Worm (Caenorhabditis elegans) whole organism, L1 larva: ENCODE results near the gene Y57G7A.1.

ENCODE experiments used
- C04F5.9 ChIP-seq: sonication (generic microtip); optimal IDR thresholded peaks from 2 replicates; lab custom pipeline; 2016; ENCODE audit warnings: missing genetic modification characterization, missing compliant biosample characterization
- C16A3.4 ChIP-seq: fragments of 150-350 bp; optimal IDR thresholded peaks from 2 replicates; lab custom pipeline; 2014; ENCODE audit warnings: missing biosample characterization, missing genetic modification characterization
- Y116A8C.19 ChIP-seq: sonication (generic microtip); optimal IDR thresholded peaks from 2 replicates; lab custom pipeline; 2016; ENCODE audit warnings: missing compliant biosample characterization, missing genetic modification characterization, borderline replicate concordance
- aly-2 ChIP-seq: fragments of 150-350 bp; optimal IDR thresholded peaks from 2 replicates; lab custom pipeline; 2014; ENCODE audit warnings: missing biosample characterization, missing genetic modification characterization
- blmp-1 ChIP-seq: fragments of 150-350 bp; optimal IDR thresholded peaks from 2 replicates; lab custom pipeline; 2014; ENCODE audit warnings: missing biosample characterization, missing genetic modification characterization
- ceh-63 ChIP-seq: fragments of 200-800 bp; sonication (Bioruptor generic); optimal IDR thresholded peaks from 2 replicates; lab custom pipeline; 2018; ENCODE audit warnings: mild to moderate bottlenecking, missing genetic modification characterization, missing compliant biosample characterization
- ceh-8 ChIP-seq: fragments of 200-800 bp; sonication (Bioruptor generic); optimal IDR thresholded peaks from 2 replicates; lab custom pipeline; 2018; ENCODE audit warnings: mild to moderate bottlenecking, missing genetic modification characterization, moderate library complexity, missing compliant biosample characterization
- ceh-82 ChIP-seq, 3 experiments: fragments of 150-350 bp in 1 of 3; sonication (generic microtip) in 2 of 3; optimal IDR thresholded peaks; 2 replicates each; lab custom pipeline; 2014 to 2017; ENCODE audit warnings: missing biosample characterization in 3 of 3, missing genetic modification characterization in 3 of 3
- dpl-1 ChIP-seq, 3 experiments: fragments of 150-350 bp in 2 of 3; sonication (generic microtip) in 1 of 3; optimal IDR thresholded peaks; 2 replicates each; lab custom pipeline; 2014 to 2017; ENCODE audit warnings: missing biosample characterization in 3 of 3, missing genetic modification characterization in 3 of 3, missing genetic modification reagents in 3 of 3
- dsc-1 ChIP-seq: sonication (generic microtip); optimal IDR thresholded peaks from 2 replicates; lab custom pipeline; 2016; ENCODE audit warnings: mild to moderate bottlenecking, missing genetic modification characterization, missing compliant biosample characterization
- efl-1 ChIP-seq, 4 experiments: fragments of 150-350 bp; optimal IDR thresholded peaks in 3 of 4; peaks in 1 of 4; 1 replicate in 1 of 4; 2 replicates in 3 of 4; lab custom pipeline; 2014; ENCODE audit warnings: missing biosample characterization in 2 of 4, missing genetic modification characterization in 2 of 4, missing genetic modification reagents in 2 of 4
- egl-13 ChIP-seq: sonication (generic microtip); optimal IDR thresholded peaks from 2 replicates; lab custom pipeline; 2016; ENCODE audit warnings: missing genotype, missing genetic modification reagents, missing genetic modification characterization, missing compliant biosample characterization
- fkh-10 ChIP-seq: sonication (generic microtip); optimal IDR thresholded peaks from 2 replicates; lab custom pipeline; 2017; ENCODE audit warnings: missing biosample characterization, missing genetic modification reagents, missing genetic modification characterization
- fkh-4 ChIP-seq: sonication (generic microtip); optimal IDR thresholded peaks from 2 replicates; lab custom pipeline; 2016; ENCODE audit warnings: missing compliant biosample characterization, missing genetic modification characterization, borderline replicate concordance
- fkh-8 ChIP-seq: sonication (generic microtip); optimal IDR thresholded peaks from 2 replicates; lab custom pipeline; 2016; ENCODE audit warnings: mild to moderate bottlenecking, missing genetic modification characterization, missing compliant biosample characterization
- grh-1 ChIP-seq: fragments of 200-800 bp; sonication (Bioruptor generic); IDR thresholded peaks from 2 replicates; pipeline ENCODE4 v1.3.6; 2022; ENCODE audit warnings: missing genetic modification reagents, missing genetic modification characterization, missing compliant biosample characterization
- hlh-17 ChIP-seq: fragments of 200-800 bp; sonication (Bioruptor generic); optimal IDR thresholded peaks from 2 replicates; lab custom pipeline; 2018; ENCODE audit warnings: missing genetic modification characterization, mild to moderate bottlenecking, missing compliant biosample characterization, moderate library complexity, borderline replicate concordance
- hlh-4 ChIP-seq: sonication (generic microtip); optimal IDR thresholded peaks from 2 replicates; lab custom pipeline; 2016; ENCODE audit warnings: mild to moderate bottlenecking, missing genetic modification characterization, missing compliant biosample characterization
- isw-1 ChIP-seq: fragments of 200-800 bp; sonication (Bioruptor generic); IDR thresholded peaks from 2 replicates; pipeline ENCODE4 v1.3.6; 2022; ENCODE audit warnings: missing genetic modification characterization, missing compliant biosample characterization
- jun-1 ChIP-seq: fragments of 150-350 bp; optimal IDR thresholded peaks from 2 replicates; lab custom pipeline; 2014; ENCODE audit warnings: missing biosample characterization, missing genetic modification reagents, missing genetic modification characterization
- lin-13 ChIP-seq: fragments of 150-350 bp; optimal IDR thresholded peaks from 2 replicates; lab custom pipeline; 2014; ENCODE audit warnings: missing biosample characterization, missing genetic modification reagents, missing genetic modification characterization
- lin-14 ChIP-seq: fragments of 200-800 bp; sonication (Bioruptor generic); optimal IDR thresholded peaks from 2 replicates; lab custom pipeline; 2018; ENCODE audit warnings: mild to moderate bottlenecking, missing genetic modification characterization, moderate library complexity, missing compliant biosample characterization
- lin-35 ChIP-seq, 2 experiments: fragments of 150-350 bp; optimal IDR thresholded peaks; 2 replicates each; lab custom pipeline; 2014; ENCODE audit warnings: missing biosample characterization in 2 of 2, missing genetic modification characterization in 2 of 2, missing genetic modification reagents in 2 of 2
- lin-39 ChIP-seq: fragments of 150-350 bp; optimal IDR thresholded peaks from 2 replicates; lab custom pipeline; 2014; ENCODE audit warnings: missing biosample characterization, missing genetic modification reagents, missing genetic modification characterization
- mab-9 ChIP-seq: fragments of 200-800 bp; sonication (Bioruptor generic); IDR thresholded peaks from 2 replicates; pipeline ENCODE4 v1.3.6; 2022; ENCODE audit warnings: missing genetic modification reagents, missing genetic modification characterization, missing compliant biosample characterization
- mef-2 ChIP-seq: fragments of 150-350 bp; optimal IDR thresholded peaks from 2 replicates; lab custom pipeline; 2014; ENCODE audit warnings: missing biosample characterization, missing genetic modification characterization
- nhr-11 ChIP-seq: fragments of 150-350 bp; optimal IDR thresholded peaks from 2 replicates; lab custom pipeline; 2014; ENCODE audit warnings: missing biosample characterization, missing genetic modification characterization
- nhr-12 ChIP-seq: sonication (generic microtip); optimal IDR thresholded peaks from 2 replicates; lab custom pipeline; 2017; ENCODE audit warnings: missing biosample characterization, missing genetic modification characterization
- nhr-20 ChIP-seq: sonication (generic microtip); optimal IDR thresholded peaks from 2 replicates; lab custom pipeline; 2016; ENCODE audit warnings: mild to moderate bottlenecking, missing genetic modification characterization, missing compliant biosample characterization
- nhr-237 ChIP-seq: fragments of 150-350 bp; optimal IDR thresholded peaks from 2 replicates; lab custom pipeline; 2014; ENCODE audit warnings: missing biosample characterization, missing genetic modification characterization
- nhr-28 ChIP-seq: fragments of 150-350 bp; optimal IDR thresholded peaks from 2 replicates; lab custom pipeline; 2014; ENCODE audit warnings: missing biosample characterization, missing genetic modification characterization
- nhr-47 ChIP-seq: sonication (generic microtip); optimal IDR thresholded peaks from 2 replicates; lab custom pipeline; 2016; ENCODE audit warnings: mild to moderate bottlenecking, missing genetic modification characterization, moderate library complexity, missing compliant biosample characterization
- nhr-71 ChIP-seq: sonication (generic microtip); optimal IDR thresholded peaks from 2 replicates; lab custom pipeline; 2016; ENCODE audit warnings: mild to moderate bottlenecking, missing genetic modification characterization, moderate library complexity, missing compliant biosample characterization
- nhr-77 ChIP-seq: fragments of 150-350 bp; optimal IDR thresholded peaks from 2 replicates; lab custom pipeline; 2014; ENCODE audit warnings: missing biosample characterization, missing genetic modification characterization
- nhr-85 ChIP-seq: sonication (generic microtip); peaks from one replicate; lab custom pipeline; 2016; ENCODE audit warnings: missing genetic modification characterization, inconsistent platforms, missing compliant biosample characterization
- pax-3 ChIP-seq: fragments of 200-800 bp; sonication (Bioruptor generic); optimal IDR thresholded peaks from 2 replicates; lab custom pipeline; 2018; ENCODE audit warnings: mild to moderate bottlenecking, missing genetic modification characterization, moderate library complexity, missing compliant biosample characterization
- pqm-1 ChIP-seq: sonication (generic microtip); optimal IDR thresholded peaks from 3 replicates; lab custom pipeline; 2017; ENCODE audit warnings: missing biosample characterization, missing genetic modification characterization
- snpc-4 ChIP-seq: fragments of 150-350 bp; optimal IDR thresholded peaks from 2 replicates; lab custom pipeline; 2014; ENCODE audit warnings: missing biosample characterization, missing genetic modification characterization
- snu-23 ChIP-seq: sonication (generic microtip); optimal IDR thresholded peaks from 2 replicates; lab custom pipeline; 2016; ENCODE audit warnings: missing genetic modification characterization, missing compliant biosample characterization
- sup-37 ChIP-seq: fragments of 200-800 bp; sonication (Bioruptor generic); optimal IDR thresholded peaks from 2 replicates; lab custom pipeline; 2018; ENCODE audit warnings: mild to moderate bottlenecking, missing genetic modification characterization, missing compliant biosample characterization
- swsn-7 ChIP-seq: sonication (generic microtip); optimal IDR thresholded peaks from 2 replicates; lab custom pipeline; 2016; ENCODE audit warnings: missing genetic modification characterization, missing compliant biosample characterization
- tbx-2 ChIP-seq: sonication (generic microtip); optimal IDR thresholded peaks from 2 replicates; lab custom pipeline; 2016; ENCODE audit warnings: missing genetic modification characterization, missing compliant biosample characterization
- unc-30 ChIP-seq: sonication (generic microtip); optimal IDR thresholded peaks from 2 replicates; lab custom pipeline; 2017; ENCODE audit warnings: missing biosample characterization, missing genetic modification characterization
- unc-62 ChIP-seq: fragments of 150-350 bp; optimal IDR thresholded peaks from 2 replicates; lab custom pipeline; 2014; ENCODE audit warnings: missing biosample characterization, missing genetic modification reagents, missing genetic modification characterization
- unc-86 ChIP-seq: sonication (generic microtip); optimal IDR thresholded peaks from 2 replicates; lab custom pipeline; 2016; ENCODE audit warnings: missing genetic modification characterization, missing compliant biosample characterization
- unc-98 ChIP-seq: fragments of 200-800 bp; sonication (Bioruptor generic); IDR thresholded peaks from 2 replicates; pipeline ENCODE4 v1.3.6; 2022; ENCODE audit warnings: missing genetic modification characterization, missing compliant biosample characterization
- vab-15 ChIP-seq: sonication (generic microtip); optimal IDR thresholded peaks from 2 replicates; lab custom pipeline; 2017; ENCODE audit warnings: missing genotype, mild to moderate bottlenecking, missing genetic modification characterization, missing compliant biosample characterization
- zip-4 ChIP-seq: fragments of 200-800 bp; sonication (Bioruptor generic); optimal IDR thresholded peaks from 2 replicates; lab custom pipeline; 2018; ENCODE audit warnings: mild to moderate bottlenecking, missing genetic modification characterization, moderate library complexity, missing compliant biosample characterization

Y57G7A.1 gene

ce11 chrII:1309892-1310516, 11.7 kb downstream of the Y57G7A.1 start, which contains the start of the genes alh-6 and fcho-1 (continued):
- peak; percentile 24 to 27 for TF ChIP-seq efl-1 (optimal IDR thresholded peaks at IDR 0.05; lab: Kevin White, UChicago)
- TF ChIP-seq efl-1 (GFP tag; optimal IDR thresholded peaks at IDR 0.05 in 1 of 2; lab: Kevin White, UChicago) = peak in 1 of 2 experiments; percentile 36
- no peak for TF ChIP-seq nhr-12
- no peak for TF ChIP-seq ceh-8
- TF ChIP-seq Y116A8C.19 (tag; lab: Kevin White, UChicago) = no peak
- TF ChIP-seq pqm-1 (tag; lab: Kevin White, UChicago) = no peak
- TF ChIP-seq nhr-77 (tag; lab: Kevin White, UChicago) = no peak
- peak; percentile 63 for TF ChIP-seq lin-14 (GFP tag; lab: Kevin White, UChicago)
- no peak for TF ChIP-seq fkh-8 (tag; lab: Kevin White, UChicago)
- no peak for TF ChIP-seq zip-4 (GFP tag; lab: Kevin White, UChicago)
- no peak for TF ChIP-seq egl-13 (tag; lab: Kevin White, UChicago)
- peak; percentile 14; the same call in 1 of the 2 replicates for TF ChIP-seq isw-1 (GFP tag; lab: Robert Waterston, UW)
- no peak for TF ChIP-seq C16A3.4 (tag; lab: Kevin White, UChicago)
- TF ChIP-seq blmp-1 = no peak
- no peak for TF ChIP-seq C04F5.9 (tag; lab: Kevin White, UChicago)
- no peak for TF ChIP-seq tbx-2
- TF ChIP-seq aly-2 (tag; lab: Kevin White, UChicago) = no peak
- TF ChIP-seq swsn-7 = no peak
- TF ChIP-seq fkh-10 (GFP tag; lab: Kevin White, UChicago) = no peak
- no peak for TF ChIP-seq ceh-63 (GFP tag; lab: Kevin White, UChicago)

- TF ChIP-seq lin-35 (GFP tag; optimal IDR thresholded peaks at IDR 0.05; lab: Kevin White, UChicago) (peak; percentile 12 to 44), fkh-4 (tag; lab: Kevin White, UChicago) (no peak), pax-3 (no peak), vab-15 (tag; lab: Kevin White, UChicago) (no peak), tbx-2 (no peak), nhr-47 (no peak), snpc-4 (tag; lab: Kevin White, UChicago) (no peak), nhr-71 (tag; lab: Kevin White, UChicago) (peak; percentile 23), nhr-237 (no peak), nhr-11 (tag; lab: Kevin White, UChicago) (no peak), dsc-1 (tag; lab: Kevin White, UChicago) (no peak), lin-14 (GFP tag; lab: Kevin White, UChicago) (peak; percentile 50), mab-9 (GFP tag; lab: Robert Waterston, UW) (no peak), nhr-28 (no peak), snu-23 (GFP tag; lab: Kevin White, UChicago) (peak; percentile 7), efl-1 (optimal IDR thresholded peaks at IDR 0.05; lab: Kevin White, UChicago) (no peak), efl-1 (GFP tag; optimal IDR thresholded peaks at IDR 0.05 in 1 of 2; lab: Kevin White, UChicago) (peak in 1 of 2 experiments; percentile 30), lin-13 (GFP tag; lab: Kevin White, UChicago) (no peak), unc-30 (no peak), nhr-77 (tag; lab: Kevin White, UChicago) (no peak), unc-98 (GFP tag; lab: Robert Waterston, UW) (no peak), nhr-85 (tag; lab: Kevin White, UChicago) (peak; percentile 64), grh-1 (no peak), mef-2 (no peak), fkh-10 (GFP tag; lab: Kevin White, UChicago) (peak; percentile 15), hlh-4 (no peak), swsn-7 (no peak), unc-62 (GFP tag; lab: Kevin White, UChicago) (no peak), sup-37 (GFP tag; lab: Kevin White, UChicago) (no peak), hlh-17 (GFP tag; lab: Kevin White, UChicago) (no peak), ceh-8 (no peak), fkh-8 (tag; lab: Kevin White, UChicago) (no peak), nhr-20 (tag; lab: Kevin White, UChicago) (peak; percentile 47), ceh-82 (tag; optimal IDR thresholded peaks at IDR 0.05; lab: Kevin White, UChicago) (no peak), lin-39 (tag; lab: Kevin White, UChicago) (no peak), blmp-1 (peak; percentile 91), unc-86 (no peak), dpl-1 (GFP tag; optimal IDR thresholded peaks at IDR 0.05; lab: Kevin White, UChicago) (peak in 2 of 3 experiments; percentile 25 to 28), C04F5.9 (tag; lab: Kevin White, UChicago) (no peak), jun-1 (tag; lab: Kevin White, UChicago) (no peak)
Measured at ce11 chrII:1315245-1315644, 17.0 kb downstream of the Y57G7A.1 start.
